Fruit fly (Drosophila melanogaster): ENCODE results near the gene MAGE.

DNA sequence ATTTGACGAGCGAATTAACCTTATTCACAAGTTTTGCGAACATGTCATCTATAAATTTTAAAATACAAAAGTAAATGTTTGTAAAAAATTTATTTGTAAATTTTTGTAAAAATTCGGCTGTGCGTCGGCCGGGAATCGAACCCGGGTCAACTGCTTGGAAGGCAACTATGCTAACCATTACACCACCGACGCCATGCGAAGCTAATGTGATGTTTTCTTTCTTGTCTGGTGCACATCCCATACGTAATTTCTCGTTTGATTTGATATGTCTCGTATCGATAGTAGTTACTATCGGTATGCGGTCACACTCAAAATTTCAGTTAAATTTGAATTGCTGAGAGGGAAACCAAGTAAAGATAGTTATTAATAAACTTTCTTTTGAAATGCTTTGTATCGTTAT is 24.2 kb downstream of the MAGE start:
- TF ChIP-seq cic (GFP tag; optimal IDR thresholded peaks at IDR 0.05) (no peak), CG7045 (GFP tag; optimal IDR thresholded peaks at IDR 0.05) (no peak), kay (GFP tag; ENCODE audit: borderline replicate concordance) (no peak)
